Fruit fly (Drosophila melanogaster) whole organism, prepupa: ENCODE measurements around the gene CG31313.

Experiments used
- Blimp-1 ChIP-seq: fragments of 200-800 bp; sonication (Bioruptor generic); optimal IDR thresholded peaks from 3 replicates; lab custom pipeline; 2017; ENCODE audit warnings: missing biosample characterization, missing genetic modification characterization, mild to moderate bottlenecking, moderate library complexity, missing genetic modification reagents
- CG10631 ChIP-seq: fragments of 200-800 bp; sonication (Bioruptor generic); optimal IDR thresholded peaks from 2 replicates; lab custom pipeline; 2016; ENCODE audit warnings: missing biosample characterization, missing genetic modification characterization
- CG10669 ChIP-seq: fragments of 200-800 bp; sonication (Bioruptor generic); optimal IDR thresholded peaks from 3 replicates; lab custom pipeline; 2018; ENCODE audit warnings: missing biosample characterization, mild to moderate bottlenecking, missing genetic modification characterization, moderate library complexity
- CG11294 ChIP-seq: fragments of 200-800 bp; sonication (Bioruptor generic); IDR thresholded peaks from 2 replicates; pipeline ENCODE4 v1.3.6; 2022; ENCODE audit warnings: missing biosample characterization, missing genetic modification characterization
- CG15336 ChIP-seq: fragments of 200-800 bp; sonication (Bioruptor generic); IDR thresholded peaks from 2 replicates; pipeline ENCODE4 v1.3.6; 2022; ENCODE audit warnings: missing biosample characterization, missing genetic modification characterization
- CG1621 ChIP-seq: fragments of 200-800 bp; sonication (Bioruptor generic); optimal IDR thresholded peaks from 3 replicates; lab custom pipeline; 2018; ENCODE audit warnings: missing biosample characterization, mild to moderate bottlenecking, missing genetic modification characterization
- CG16779 ChIP-seq: fragments of 200-800 bp; sonication (Bioruptor generic); optimal IDR thresholded peaks from 3 replicates; lab custom pipeline; 2017; ENCODE audit warnings: missing biosample characterization, mild to moderate bottlenecking, missing genetic modification characterization
- CG3032 ChIP-seq: fragments of 200-800 bp; optimal IDR thresholded peaks from 2 replicates; lab custom pipeline; 2019; ENCODE audit warnings: missing biosample characterization, mild to moderate bottlenecking, missing genetic modification characterization, moderate library complexity
- CG32006 ChIP-seq: fragments of 200-800 bp; sonication (Bioruptor generic); optimal IDR thresholded peaks from 3 replicates; lab custom pipeline; 2017; ENCODE audit warnings: missing biosample characterization, mild to moderate bottlenecking, missing genetic modification characterization
- CG34406 ChIP-seq: fragments of 200-800 bp; sonication (Bioruptor generic); optimal IDR thresholded peaks from 3 replicates; lab custom pipeline; 2016; ENCODE audit warnings: missing biosample characterization, missing genetic modification characterization
- CG3919 ChIP-seq: fragments of 200-800 bp; sonication (Bioruptor generic); optimal IDR thresholded peaks from 3 replicates; lab custom pipeline; 2016; ENCODE audit warnings: missing biosample characterization, missing genetic modification characterization
- CG4318 ChIP-seq: fragments of 200-800 bp; sonication (Bioruptor generic); optimal IDR thresholded peaks from 3 replicates; lab custom pipeline; 2017; ENCODE audit warnings: missing biosample characterization, mild to moderate bottlenecking, missing genetic modification characterization
- CG6276 ChIP-seq: fragments of 200-800 bp; sonication (Bioruptor generic); optimal IDR thresholded peaks from 2 replicates; lab custom pipeline; 2017; ENCODE audit warnings: missing biosample characterization, mild to moderate bottlenecking, missing genetic modification characterization
- CG6808 ChIP-seq: fragments of 200-800 bp; sonication (Bioruptor generic); optimal IDR thresholded peaks from 3 replicates; lab custom pipeline; 2017; ENCODE audit warnings: missing biosample characterization, missing genetic modification characterization, mild to moderate bottlenecking, moderate library complexity, missing genetic modification reagents
- CG7368 ChIP-seq: fragments of 200-800 bp; sonication (Bioruptor generic); optimal IDR thresholded peaks from 3 replicates; lab custom pipeline; 2016; ENCODE audit warnings: missing biosample characterization, missing genetic modification characterization
- CG8119 ChIP-seq: fragments of 200-800 bp; sonication (Bioruptor generic); IDR thresholded peaks from 3 replicates; pipeline ENCODE4 v1.3.6; 2022; ENCODE audit warnings: missing biosample characterization, missing genetic modification characterization
- CG8319 ChIP-seq: fragments of 200-800 bp; sonication (Bioruptor generic); optimal IDR thresholded peaks from 3 replicates; lab custom pipeline; 2016; ENCODE audit warnings: missing biosample characterization, missing genetic modification characterization
- CG9139 ChIP-seq: fragments of 200-800 bp; sonication (Bioruptor generic); optimal IDR thresholded peaks from 3 replicates; lab custom pipeline; 2017; ENCODE audit warnings: missing biosample characterization, mild to moderate bottlenecking, missing genetic modification characterization
- Eip75B ChIP-seq: fragments of 200-800 bp; sonication (Bioruptor generic); optimal IDR thresholded peaks from 3 replicates; lab custom pipeline; 2016; ENCODE audit warnings: missing biosample characterization, missing genetic modification characterization
- Ets21C ChIP-seq: fragments of 200-800 bp; sonication (Bioruptor generic); optimal IDR thresholded peaks from 3 replicates; lab custom pipeline; 2016; ENCODE audit warnings: missing biosample characterization, missing genetic modification characterization
- Ets96B ChIP-seq: fragments of 200-800 bp; optimal IDR thresholded peaks from 2 replicates; lab custom pipeline; 2019; ENCODE audit warnings: missing biosample characterization, mild to moderate bottlenecking, missing genetic modification characterization, moderate library complexity
- Hr38 ChIP-seq: sonication (Bioruptor generic); optimal IDR thresholded peaks from 2 replicates; lab custom pipeline; 2016; ENCODE audit warnings: missing biosample characterization, missing genetic modification characterization
- Hr39 ChIP-seq: fragments of 200-800 bp; sonication (Bioruptor generic); optimal IDR thresholded peaks from 2 replicates; lab custom pipeline; 2016; ENCODE audit warnings: missing biosample characterization, missing genetic modification characterization
- Lpt ChIP-seq: fragments of 200-800 bp; sonication (Bioruptor generic); optimal IDR thresholded peaks from 3 replicates; lab custom pipeline; 2016; ENCODE audit warnings: missing biosample characterization, missing genetic modification characterization
- Met ChIP-seq: fragments of 200-800 bp; sonication (Bioruptor generic); optimal IDR thresholded peaks from 3 replicates; lab custom pipeline; 2016; ENCODE audit warnings: missing biosample characterization, missing genetic modification characterization
- Smox ChIP-seq: fragments of 200-800 bp; sonication (Bioruptor generic); optimal IDR thresholded peaks from 3 replicates; lab custom pipeline; 2016; ENCODE audit warnings: missing biosample characterization, missing genetic modification characterization
- Sox102F ChIP-seq: fragments of 200-800 bp; sonication (Bioruptor generic); optimal IDR thresholded peaks from 2 replicates; lab custom pipeline; 2016; ENCODE audit warnings: missing biosample characterization, mild to moderate bottlenecking, missing genetic modification characterization
- Sox14 ChIP-seq: fragments of 200-800 bp; sonication (Bioruptor generic); optimal IDR thresholded peaks from 3 replicates; lab custom pipeline; 2016; ENCODE audit warnings: missing biosample characterization, missing genetic modification characterization
- Sox15 ChIP-seq: fragments of 200-800 bp; sonication (Bioruptor generic); optimal IDR thresholded peaks from 3 replicates; lab custom pipeline; 2016; ENCODE audit warnings: missing biosample characterization, missing genetic modification characterization
- acj6 ChIP-seq: fragments of 200-800 bp; sonication (Bioruptor generic); optimal IDR thresholded peaks from 3 replicates; lab custom pipeline; 2016; ENCODE audit warnings: missing biosample characterization, missing genetic modification characterization
- cyc ChIP-seq: fragments of 200-800 bp; sonication (Bioruptor generic); optimal IDR thresholded peaks from 3 replicates; lab custom pipeline; 2016; ENCODE audit warnings: missing biosample characterization, missing genetic modification characterization
- dac ChIP-seq: fragments of 200-800 bp; sonication (Bioruptor generic); optimal IDR thresholded peaks from 2 replicates; lab custom pipeline; 2017; ENCODE audit warnings: missing biosample characterization, mild to moderate bottlenecking, missing genetic modification characterization
- dsx ChIP-seq: fragments of 200-800 bp; optimal IDR thresholded peaks from 3 replicates; lab custom pipeline; 2019; ENCODE audit warnings: missing biosample characterization, mild to moderate bottlenecking, missing genetic modification characterization, moderate library complexity; ENCODE audit not compliant: poor library complexity, severe bottlenecking
- eg ChIP-seq: fragments of 200-800 bp; sonication (Bioruptor generic); IDR thresholded peaks from 3 replicates; pipeline ENCODE4 v1.3.6; 2022; ENCODE audit warnings: missing biosample characterization, missing genetic modification characterization
- esn ChIP-seq: fragments of 200-800 bp; sonication (Bioruptor generic); optimal IDR thresholded peaks from 2 replicates; lab custom pipeline; 2016; ENCODE audit warnings: missing biosample characterization, mild to moderate bottlenecking, missing genetic modification characterization, moderate library complexity
- fd85E ChIP-seq: fragments of 200-800 bp; sonication (Bioruptor generic); optimal IDR thresholded peaks from 3 replicates; lab custom pipeline; 2016; ENCODE audit warnings: missing biosample characterization, missing genetic modification characterization
- fkh ChIP-seq: fragments of 200-800 bp; sonication (Bioruptor generic); optimal IDR thresholded peaks from 3 replicates; lab custom pipeline; 2017; ENCODE audit warnings: missing biosample characterization, mild to moderate bottlenecking, missing genetic modification characterization, moderate library complexity
- net ChIP-seq: fragments of 200-800 bp; sonication (Bioruptor generic); optimal IDR thresholded peaks from 3 replicates; lab custom pipeline; 2016; ENCODE audit warnings: missing biosample characterization, missing genetic modification characterization
- salr ChIP-seq, 2 experiments: fragments of 200-800 bp; sonication (Bioruptor generic); optimal IDR thresholded peaks; 3 replicates each; lab custom pipeline; 2016 to 2018; ENCODE audit warnings: missing biosample characterization in 2 of 2, missing genetic modification characterization in 2 of 2, mild to moderate bottlenecking in 1 of 2
- spab ChIP-seq: fragments of 200-800 bp; sonication (Bioruptor generic); optimal IDR thresholded peaks from 2 replicates; lab custom pipeline; 2017; ENCODE audit warnings: missing biosample characterization, mild to moderate bottlenecking, missing genetic modification characterization, missing genetic modification reagents
- ss ChIP-seq, 2 experiments: fragments of 200-800 bp; sonication (Bioruptor generic); optimal IDR thresholded peaks; 2 replicates in 1 of 2; 3 replicates in 1 of 2; lab custom pipeline; 2017 to 2018; ENCODE audit warnings: mild to moderate bottlenecking in 2 of 2, missing biosample characterization in 2 of 2, missing genetic modification characterization in 2 of 2, moderate library complexity in 1 of 2
- svp ChIP-seq: fragments of 200-800 bp; sonication (Bioruptor generic); peaks from one replicate; lab custom pipeline; 2016; ENCODE audit warnings: missing biosample characterization, missing genetic modification characterization
- topi ChIP-seq: fragments of 200-800 bp; sonication (Bioruptor generic); optimal IDR thresholded peaks from 3 replicates; lab custom pipeline; 2016; ENCODE audit warnings: missing biosample characterization, missing genetic modification characterization
- vri ChIP-seq: fragments of 200-800 bp; sonication (Bioruptor generic); optimal IDR thresholded peaks from 3 replicates; lab custom pipeline; 2016; ENCODE audit warnings: missing biosample characterization, mild to moderate bottlenecking, missing genetic modification characterization

The CG31313 gene

DNA sequence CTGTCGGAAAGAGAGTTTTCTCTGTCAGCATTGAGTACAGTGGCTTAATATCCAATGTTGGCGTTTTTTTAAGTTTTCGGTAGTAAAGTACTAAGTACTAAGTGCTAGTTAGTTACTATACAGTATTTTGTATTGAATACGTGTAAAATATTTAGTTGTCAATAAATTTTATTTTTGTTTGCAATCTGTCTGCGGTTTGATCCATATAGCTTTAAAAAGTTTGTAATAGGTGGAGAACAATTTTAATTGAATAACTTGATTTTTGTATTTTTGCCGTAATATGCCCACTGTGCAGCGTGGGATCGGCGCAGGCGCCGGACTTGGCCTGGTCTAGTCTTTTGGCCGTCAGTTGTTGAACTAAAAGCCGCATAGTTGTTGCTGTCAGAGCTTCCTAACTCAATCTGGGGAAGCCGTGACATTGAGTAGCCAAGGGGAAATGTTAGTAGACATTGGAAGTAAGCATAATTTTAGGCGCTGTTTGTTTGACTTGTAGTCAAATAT, 8.8 kb downstream of the CG31313 start (continued):
- peak; percentile 59 for TF ChIP-seq esn (GFP tag; lab: Kevin White, UChicago)
- peak; percentile 58 for TF ChIP-seq CG16779 (tag; lab: Kevin White, UChicago)
- TF ChIP-seq Sox15: peak; percentile 32
- peak; percentile 67 for TF ChIP-seq CG3919 (GFP tag; lab: Kevin White, UChicago)
- peak; percentile 49 for TF ChIP-seq CG6808 (GFP tag; lab: Kevin White, UChicago)
- TF ChIP-seq CG11294 (GFP tag; lab: Robert Waterston, UW): peak; percentile 59; the same call in 1 of the 2 replicates
- TF ChIP-seq Lpt (GFP tag; lab: Kevin White, UChicago): peak; percentile 77
- peak; percentile 46 for TF ChIP-seq Smox (GFP tag; lab: Kevin White, UChicago)
- TF ChIP-seq cyc (GFP tag; lab: Kevin White, UChicago): peak; percentile 43
- peak; percentile 76 for TF ChIP-seq fkh (GFP tag; lab: Kevin White, UChicago)
- peak; percentile 24 to 78 for TF ChIP-seq salr (GFP tag; optimal IDR thresholded peaks at IDR 0.05; lab: Kevin White, UChicago)
- TF ChIP-seq Hr39 (GFP tag; lab: Kevin White, UChicago): peak; percentile 28
- TF ChIP-seq Met (GFP tag; lab: Kevin White, UChicago): peak; percentile 63
- TF ChIP-seq CG8319: no peak
- TF ChIP-seq dsx (GFP tag; lab: Kevin White, UChicago): peak; percentile 67
- TF ChIP-seq fd85E (GFP tag; lab: Kevin White, UChicago): no peak
- TF ChIP-seq CG10669 (GFP tag; lab: Kevin White, UChicago): peak; percentile 72
- TF ChIP-seq Hr38: no peak
- peak; percentile 61 for TF ChIP-seq CG10631 (GFP tag; lab: Kevin White, UChicago)
- TF ChIP-seq Ets21C (GFP tag; lab: Kevin White, UChicago): peak; percentile 15
- peak; percentile 51 for TF ChIP-seq CG34406
- peak; percentile 31 for TF ChIP-seq spab (GFP tag; lab: Kevin White, UChicago)
- peak; percentile 88 for TF ChIP-seq CG15336
- peak; percentile 61 for TF ChIP-seq topi

dm6 chr3R:14557480-14558354, 9.5 kb downstream of the CG31313 start, which contains the start of gene Pde6:
Gene Pde6, minus strand, starts transcription at chr3R:14558304.
- TF ChIP-seq CG7368 (GFP tag; lab: Kevin White, UChicago): no peak
- peak; percentile 40 for TF ChIP-seq CG34406
- TF ChIP-seq fd85E (GFP tag; lab: Kevin White, UChicago): no peak
- TF ChIP-seq Hr39 (GFP tag; lab: Kevin White, UChicago): no peak
- TF ChIP-seq Blimp-1 (GFP tag; lab: Kevin White, UChicago): no peak
- peak; percentile 3 for TF ChIP-seq Sox14 (GFP tag; lab: Kevin White, UChicago)
- no peak for TF ChIP-seq CG10669 (GFP tag; lab: Kevin White, UChicago)
- peak; percentile 44 for TF ChIP-seq dac (GFP tag; lab: Kevin White, UChicago)
- TF ChIP-seq CG11294 (GFP tag; lab: Robert Waterston, UW): no peak; the same call in 1 of the 2 replicates
- no peak for TF ChIP-seq CG8319
- peak; percentile 32 for TF ChIP-seq Eip75B (GFP tag; lab: Kevin White, UChicago)
- peak; percentile 65 for TF ChIP-seq Lpt (GFP tag; lab: Kevin White, UChicago)
- no peak for TF ChIP-seq Sox15
- peak; percentile 32 for TF ChIP-seq CG1621 (tag; lab: Kevin White, UChicago)
- no peak for TF ChIP-seq topi
- peak; percentile 4 for TF ChIP-seq CG9139 (GFP tag; lab: Kevin White, UChicago)
- peak; percentile 43 for TF ChIP-seq Ets96B (tag; lab: Kevin White, UChicago)
- peak; percentile 87 for TF ChIP-seq CG6276 (GFP tag; lab: Kevin White, UChicago)
- TF ChIP-seq CG4318: no peak
- TF ChIP-seq CG16779 (tag; lab: Kevin White, UChicago): peak; percentile 77
- TF ChIP-seq cyc (GFP tag; lab: Kevin White, UChicago): no peak
- no peak for TF ChIP-seq vri (GFP tag; lab: Kevin White, UChicago)
- TF ChIP-seq svp (GFP tag; lab: Kevin White, UChicago): peak; percentile 52
- TF ChIP-seq CG8119 (GFP tag; lab: Robert Waterston, UW): peak; percentile 88
- no peak for TF ChIP-seq Ets21C (GFP tag; lab: Kevin White, UChicago)
- TF ChIP-seq acj6: no peak
- TF ChIP-seq CG3919 (GFP tag; lab: Kevin White, UChicago): peak; percentile 12
- peak; percentile 56 for TF ChIP-seq CG6808 (GFP tag; lab: Kevin White, UChicago)
- TF ChIP-seq ss (GFP tag; optimal IDR thresholded peaks at IDR 0.05; lab: Kevin White, UChicago): peak; percentile 21 to 52
- TF ChIP-seq Sox102F: no peak
- peak; percentile 95 for TF ChIP-seq eg
- peak in 1 of 2 experiments; percentile 77 for TF ChIP-seq salr (GFP tag; optimal IDR thresholded peaks at IDR 0.05; lab: Kevin White, UChicago)
- peak; percentile 33 for TF ChIP-seq CG3032 (tag; lab: Kevin White, UChicago)
- TF ChIP-seq CG32006 (GFP tag; lab: Kevin White, UChicago): peak; percentile 78
- peak; percentile 58 for TF ChIP-seq dsx (GFP tag; lab: Kevin White, UChicago)
- TF ChIP-seq net: peak; percentile 74
